Worm (Caenorhabditis elegans) whole organism, L4 larva: ENCODE data around the gene npr-41.
A peak's percentile ranks its signal among the peaks of the same experiment; 100 is the strongest.

ENCODE experiments used
- R02D3.7 ChIP-seq: fragments of 150-350 bp; sonication (generic microtip); optimal IDR thresholded peaks from 3 replicates; lab custom pipeline; 2014; ENCODE audit warnings: missing biosample characterization, missing genetic modification characterization
- T20F7.1 ChIP-seq: fragments of 200-800 bp; sonication (Bioruptor generic); optimal IDR thresholded peaks from 2 replicates; lab custom pipeline; 2018; ENCODE audit warnings: mild to moderate bottlenecking, missing genetic modification characterization, missing compliant biosample characterization
- T26A8.4 ChIP-seq: fragments of 200-800 bp; sonication (Bioruptor generic); IDR thresholded peaks from 2 replicates; pipeline ENCODE4 v1.3.6; 2022; ENCODE audit warnings: missing genetic modification characterization, missing compliant biosample characterization
- ZK337.2 ChIP-seq: fragments of 200-800 bp; sonication (Bioruptor generic); IDR thresholded peaks from 2 replicates; pipeline ENCODE4 v1.3.6; 2022; ENCODE audit warnings: missing genetic modification reagents, missing genetic modification characterization, missing compliant biosample characterization
- ZK546.5 ChIP-seq, 2 experiments: sonication (generic microtip); optimal IDR thresholded peaks; 2 replicates each; lab custom pipeline; 2017; ENCODE audit warnings: missing biosample characterization in 2 of 2, missing genetic modification characterization in 2 of 2
- ama-1 ChIP-seq: fragments of 150-350 bp; optimal IDR thresholded peaks from 2 replicates; lab custom pipeline; 2014; ENCODE audit warnings: inconsistent platforms, mixed read lengths
- ceh-32 ChIP-seq: sonication (generic microtip); optimal IDR thresholded peaks from 2 replicates; lab custom pipeline; 2016; ENCODE audit warnings: mild to moderate bottlenecking, missing genetic modification characterization, missing compliant biosample characterization; ENCODE audit not compliant: poor library complexity
- daf-16 ChIP-seq, 3 experiments: sonication (generic microtip); optimal IDR thresholded peaks; 2 replicates each; lab custom pipeline; 2016 to 2017; ENCODE audit warnings: missing genetic modification characterization in 3 of 3, missing genetic modification reagents in 3 of 3, mild to moderate bottlenecking in 2 of 3, missing compliant biosample characterization in 2 of 3, missing biosample characterization in 1 of 3, moderate library complexity in 1 of 3
- daf-8 ChIP-seq: fragments of 200-800 bp; sonication (Bioruptor generic); IDR thresholded peaks from 2 replicates; pipeline ENCODE4 v1.3.6; 2022; ENCODE audit warnings: missing genetic modification characterization, missing compliant biosample characterization
- dmd-6 ChIP-seq: fragments of 200-800 bp; sonication (Bioruptor generic); IDR thresholded peaks from 2 replicates; pipeline ENCODE4 v1.3.6; 2022; ENCODE audit warnings: missing genetic modification reagents, missing genetic modification characterization, missing compliant biosample characterization
- dmd-9 ChIP-seq: fragments of 200-800 bp; sonication (Bioruptor generic); IDR thresholded peaks from 2 replicates; pipeline ENCODE4 v1.3.6; 2022; ENCODE audit warnings: missing genetic modification reagents, missing genetic modification characterization, missing compliant biosample characterization
- dve-1 ChIP-seq: sonication (generic microtip); optimal IDR thresholded peaks from 2 replicates; lab custom pipeline; 2017; ENCODE audit warnings: antibody characterized with exemption, mild to moderate bottlenecking, missing genetic modification characterization, missing compliant biosample characterization; ENCODE audit not compliant: insufficient read depth
- hif-1 ChIP-seq, 2 experiments: sonication (generic microtip); optimal IDR thresholded peaks; 2 replicates each; lab custom pipeline; 2016 to 2017; ENCODE audit warnings: missing compliant biosample characterization in 2 of 2, missing genetic modification characterization in 2 of 2, missing genetic modification reagents in 2 of 2, missing genotype in 2 of 2, mild to moderate bottlenecking in 1 of 2
- hlh-11 ChIP-seq: fragments of 200-800 bp; sonication (Bioruptor generic); optimal IDR thresholded peaks from 2 replicates; lab custom pipeline; 2018; ENCODE audit warnings: mild to moderate bottlenecking, missing genetic modification characterization, missing compliant biosample characterization
- hlh-30 ChIP-seq: sonication (generic microtip); optimal IDR thresholded peaks from 2 replicates; lab custom pipeline; 2017; ENCODE audit warnings: antibody characterized with exemption, mild to moderate bottlenecking, missing genetic modification characterization, missing compliant biosample characterization; ENCODE audit not compliant: insufficient read depth
- jun-1 ChIP-seq: fragments of 150-350 bp; optimal IDR thresholded peaks from 2 replicates; lab custom pipeline; 2014; ENCODE audit warnings: missing biosample characterization, missing genetic modification reagents, missing genetic modification characterization
- lin-1 ChIP-seq: fragments of 200-800 bp; sonication (Bioruptor generic); IDR thresholded peaks from 2 replicates; pipeline ENCODE4 v1.3.6; 2022; ENCODE audit warnings: missing genetic modification reagents, missing genetic modification characterization, missing compliant biosample characterization
- lin-38 ChIP-seq: fragments of 200-800 bp; sonication (Bioruptor generic); IDR thresholded peaks from 2 replicates; pipeline ENCODE4 v1.3.6; 2022; ENCODE audit warnings: missing genetic modification reagents, missing genetic modification characterization, missing compliant biosample characterization
- lin-39 ChIP-seq: fragments of 150-350 bp; optimal IDR thresholded peaks from 2 replicates; lab custom pipeline; 2014; ENCODE audit warnings: missing biosample characterization, missing genetic modification reagents, missing genetic modification characterization
- mdl-1 ChIP-seq, 2 experiments: fragments of 150-350 bp in 1 of 2; sonication (generic microtip) in 1 of 2; optimal IDR thresholded peaks; 2 replicates each; lab custom pipeline; 2014 to 2017; ENCODE audit warnings: missing biosample characterization in 2 of 2, missing genetic modification characterization in 2 of 2
- mdt-29 ChIP-seq: fragments of 200-800 bp; sonication (Bioruptor generic); IDR thresholded peaks from 2 replicates; pipeline ENCODE4 v1.3.6; 2022; ENCODE audit warnings: missing genetic modification reagents, missing genetic modification characterization, missing compliant biosample characterization
- mep-1 ChIP-seq: fragments of 150-350 bp; sonication (generic microtip); optimal IDR thresholded peaks from 3 replicates; lab custom pipeline; 2014; ENCODE audit warnings: missing biosample characterization, missing genetic modification characterization
- mes-2 ChIP-seq: sonication (generic microtip); optimal IDR thresholded peaks from 2 replicates; lab custom pipeline; 2016; ENCODE audit warnings: missing genotype, mild to moderate bottlenecking, missing genetic modification characterization, missing compliant biosample characterization; ENCODE audit not compliant: poor library complexity, severe bottlenecking
- mxl-3 ChIP-seq: fragments of 200-800 bp; sonication (Bioruptor generic); optimal IDR thresholded peaks from 2 replicates; lab custom pipeline; 2018; ENCODE audit warnings: mild to moderate bottlenecking, missing genetic modification characterization, missing compliant biosample characterization
- nhr-10 ChIP-seq: fragments of 150-350 bp; optimal IDR thresholded peaks from 2 replicates; lab custom pipeline; 2014; ENCODE audit warnings: missing biosample characterization, missing genetic modification characterization
- nhr-28 ChIP-seq: fragments of 150-350 bp; optimal IDR thresholded peaks from 2 replicates; lab custom pipeline; 2014; ENCODE audit warnings: missing biosample characterization, missing genetic modification characterization
- nhr-6 ChIP-seq: fragments of 150-350 bp; optimal IDR thresholded peaks from 2 replicates; lab custom pipeline; 2014; ENCODE audit warnings: missing biosample characterization, missing genetic modification characterization
- nhr-77 ChIP-seq: fragments of 150-350 bp; optimal IDR thresholded peaks from 2 replicates; lab custom pipeline; 2014; ENCODE audit warnings: missing biosample characterization, missing genetic modification characterization
- pqm-1 ChIP-seq: sonication (generic microtip); optimal IDR thresholded peaks from 2 replicates; lab custom pipeline; 2017; ENCODE audit warnings: missing biosample characterization, missing genetic modification characterization
- snpc-4 ChIP-seq: fragments of 150-350 bp; optimal IDR thresholded peaks from 2 replicates; lab custom pipeline; 2014; ENCODE audit warnings: missing biosample characterization, missing genetic modification characterization
- tra-1 ChIP-seq: fragments of 200-800 bp; sonication (Bioruptor generic); IDR thresholded peaks from 2 replicates; pipeline ENCODE4 v1.3.6; 2022; ENCODE audit warnings: missing genetic modification reagents, missing genetic modification characterization, missing compliant biosample characterization
- unc-130 ChIP-seq: sonication (generic microtip); optimal IDR thresholded peaks from 2 replicates; lab custom pipeline; 2016; ENCODE audit warnings: missing genetic modification reagents, missing genetic modification characterization, missing compliant biosample characterization
- zfp-3 ChIP-seq: fragments of 200-800 bp; sonication (Bioruptor generic); conservative IDR thresholded peaks from 2 replicates; pipeline ENCODE4 v1.3.6; 2022; ENCODE audit warnings: missing genetic modification reagents, missing genetic modification characterization, missing compliant biosample characterization

Gene npr-41

ce11 chrII:11464427-11464944, 46.0 kb upstream of the npr-41 start, which contains the start of the genes aars-1 and rga-1 (continued):
- TF ChIP-seq tra-1 (peak; percentile 46; the same call in 1 of the 2 replicates), lin-39 (tag; lab: Kevin White, UChicago) (no peak), hif-1 (tag; optimal IDR thresholded peaks at IDR 0.05; lab: Kevin White, UChicago) (peak in 1 of 2 experiments; percentile 19), daf-16 (GFP tag; optimal IDR thresholded peaks at IDR 0.05; lab: Kevin White, UChicago) (peak in 1 of 2 experiments; percentile 3), daf-16 (tag; optimal IDR thresholded peaks at IDR 0.05; lab: Kevin White, UChicago) (peak; percentile 68), hlh-30 (peak; percentile 89), daf-8 (GFP tag; lab: Robert Waterston, UW) (no peak), hlh-11 (tag; lab: Kevin White, UChicago) (peak; percentile 94), snpc-4 (tag; lab: Kevin White, UChicago) (no peak), nhr-6 (tag; lab: Kevin White, UChicago) (peak; percentile 51), lin-38 (peak; percentile 51), unc-130 (GFP tag; lab: Kevin White, UChicago) (no peak), mes-2 (tag; lab: Kevin White, UChicago) (peak; percentile 79), ZK337.2 (GFP tag; lab: Robert Waterston, UW) (no peak)

- TF ChIP-seq hlh-11 (tag; lab: Kevin White, UChicago), result no peak
- no peak for TF ChIP-seq nhr-77 (tag; lab: Kevin White, UChicago)
- TF ChIP-seq R02D3.7, result no peak
- no peak for TF ChIP-seq daf-8 (GFP tag; lab: Robert Waterston, UW)
- no peak for TF ChIP-seq dmd-9 (GFP tag; lab: Robert Waterston, UW)
- TF ChIP-seq mdt-29 (GFP tag; lab: Robert Waterston, UW), result no peak
- TF ChIP-seq jun-1 (tag; lab: Kevin White, UChicago), result no peak
- TF ChIP-seq lin-1 (GFP tag; lab: Robert Waterston, UW), result no peak
These were observed 42.9 kb upstream of the npr-41 start, which contains the start of gene klp-17 for ce11 chrII:11467541-11467940. Gene klp-17 (minus strand): TSS chrII:11467641.

- TF ChIP-seq hlh-11 (tag; lab: Kevin White, UChicago), result peak; percentile 53
- no peak for TF ChIP-seq daf-16 (GFP tag; optimal IDR thresholded peaks at IDR 0.05; lab: Kevin White, UChicago)
- peak; percentile 28 for TF ChIP-seq daf-16 (tag; optimal IDR thresholded peaks at IDR 0.05; lab: Kevin White, UChicago)
- TF ChIP-seq dve-1 (tag; lab: Kevin White, UChicago), result peak; percentile 7
- peak in 1 of 2 experiments; percentile 12 for TF ChIP-seq mdl-1 (tag; optimal IDR thresholded peaks at IDR 0.05; lab: Kevin White, UChicago)
- peak; percentile 33; the same call in 1 of the 2 replicates for TF ChIP-seq dmd-6 (GFP tag; lab: Robert Waterston, UW)
- TF ChIP-seq ceh-32 (tag; lab: Kevin White, UChicago), result no peak
- TF ChIP-seq nhr-10 (tag; lab: Kevin White, UChicago), result no peak
- peak; percentile 13 for TF ChIP-seq hlh-30
- no peak for TF ChIP-seq ZK546.5 (tag; optimal IDR thresholded peaks at IDR 0.05; lab: Kevin White, UChicago)
- peak; percentile 11 for TF ChIP-seq mes-2 (tag; lab: Kevin White, UChicago)
- TF ChIP-seq ama-1 (lab: Kevin White, UChicago), result peak; percentile 28
- TF ChIP-seq hif-1 (tag; optimal IDR thresholded peaks at IDR 0.05; lab: Kevin White, UChicago), result peak in 1 of 2 experiments; percentile 49
- peak; percentile 45 for TF ChIP-seq pqm-1 (tag; lab: Kevin White, UChicago)
- peak; percentile 2 for TF ChIP-seq nhr-77 (tag; lab: Kevin White, UChicago)
- peak; percentile 98 for TF ChIP-seq nhr-28 (tag; lab: Kevin White, UChicago)
- no peak for TF ChIP-seq T26A8.4 (GFP tag; lab: Robert Waterston, UW)
- TF ChIP-seq mep-1 (tag; lab: Kevin White, UChicago), result peak; percentile 62
- no peak for TF ChIP-seq unc-130 (GFP tag; lab: Kevin White, UChicago)
- peak; percentile 26 for TF ChIP-seq T20F7.1
- peak; percentile 49 for TF ChIP-seq mxl-3
- TF ChIP-seq zfp-3 (GFP tag; lab: Robert Waterston, UW), result no peak
These were observed 40.8 kb upstream of the npr-41 start, which contains the start of gene cisd-1 for ce11 chrII:11469574-11470108. Gene cisd-1 (minus strand): TSS chrII:11469624.
